Fruit fly (Drosophila melanogaster): ENCODE data around the gene CG32808.

DNA sequence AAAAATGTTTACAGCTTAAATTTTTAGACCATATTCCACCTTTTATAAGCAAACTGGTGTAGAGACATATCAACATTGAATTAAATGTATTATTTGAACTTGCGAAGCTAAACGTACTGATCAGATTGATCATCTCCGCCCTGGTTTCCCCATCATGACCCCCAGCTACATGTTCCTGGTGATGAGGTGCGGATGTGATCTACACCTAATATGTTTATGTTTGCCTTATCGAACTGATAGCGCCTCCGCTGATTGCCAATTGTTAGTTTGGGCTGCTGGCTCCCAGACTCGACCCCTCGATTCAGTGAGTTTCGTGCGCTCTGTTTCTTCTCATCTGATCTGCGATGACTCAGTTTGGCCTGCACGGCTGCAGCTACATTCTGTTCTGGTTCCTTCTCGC lies 2.6 kb upstream of the CG32808 start, which contains the start of gene CG14780:
- TF ChIP-seq psq (optimal IDR thresholded peaks at IDR 0.05): no peak
- TF ChIP-seq CG8478 (optimal IDR thresholded peaks at IDR 0.05): no peak
- TF ChIP-seq usp (GFP tag; optimal IDR thresholded peaks at IDR 0.05): no peak
- TF ChIP-seq pan (optimal IDR thresholded peaks at IDR 0.05): no peak
- no peak for TF ChIP-seq EcR (GFP tag; optimal IDR thresholded peaks at IDR 0.05)
- no peak for TF ChIP-seq Dll (optimal IDR thresholded peaks at IDR 0.05)
